Fruit fly (Drosophila melanogaster): ENCODE data around the gene eIF4E7.
A peak's percentile ranks its signal among the peaks of the same experiment; 100 is the strongest.

The eIF4E7 gene

DNA sequence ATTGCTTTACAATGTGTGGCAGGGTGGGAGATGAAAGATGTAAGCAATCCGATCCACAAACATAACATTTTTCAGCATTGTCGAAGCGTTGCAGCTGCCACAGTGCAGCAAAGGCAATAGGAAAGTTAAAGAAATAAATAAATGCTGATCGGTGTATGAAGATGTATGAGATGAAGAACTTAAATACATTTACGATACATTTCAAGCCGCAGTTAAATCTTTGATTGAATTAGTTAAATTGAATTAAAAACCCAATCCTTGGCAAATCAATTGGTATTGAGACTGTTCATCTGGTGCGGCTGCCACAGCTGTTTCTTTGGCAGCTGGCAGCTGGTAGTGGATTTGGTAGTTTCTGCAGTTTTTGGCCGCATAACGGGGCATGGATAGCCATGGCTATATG, 35.7 kb upstream of the eIF4E7 start:
- TF ChIP-seq Eip93F (GFP tag; optimal IDR thresholded peaks at IDR 0.05), result no peak
- TF ChIP-seq fkh (GFP tag; optimal IDR thresholded peaks at IDR 0.05), result no peak
- TF ChIP-seq Lpt (GFP tag; optimal IDR thresholded peaks at IDR 0.05), result peak; percentile 7
- TF ChIP-seq vri (GFP tag; optimal IDR thresholded peaks at IDR 0.05), result no peak
- TF ChIP-seq Hr4 (GFP tag; optimal IDR thresholded peaks at IDR 0.05), result peak; percentile 19
- peak; percentile 85 for TF ChIP-seq CG15336 (GFP tag; IDR thresholded peaks at IDR 0.05)
- TF ChIP-seq CG8119 (GFP tag; IDR thresholded peaks at IDR 0.05), result peak; percentile 82
- no peak for TF ChIP-seq CG6163 (GFP tag; IDR thresholded peaks at IDR 0.05)
- no peak for TF ChIP-seq topi (GFP tag; optimal IDR thresholded peaks at IDR 0.05)
- TF ChIP-seq CG11294 (GFP tag; IDR thresholded peaks at IDR 0.05), result 0 out of 2 replicates have a peak, but pooled peaks have one; percentile 25
- peak; percentile 78 for TF ChIP-seq eg (GFP tag; IDR thresholded peaks at IDR 0.05)
- TF ChIP-seq CG4318 (GFP tag; optimal IDR thresholded peaks at IDR 0.05), result peak; percentile 47
- TF ChIP-seq CG32006 (GFP tag; optimal IDR thresholded peaks at IDR 0.05), result peak; percentile 64
- peak; percentile 56 for TF ChIP-seq Gug (GFP tag; IDR thresholded peaks at IDR 0.05)

dm6 chrX:1191008-1191407, 28.8 kb upstream of the eIF4E7 start, which contains the start of gene CG11380:
CG11380 (plus strand) TSS chrX:1191308.
- peak; percentile 47 for TF ChIP-seq svp (GFP tag)
- TF ChIP-seq Eip93F (GFP tag; optimal IDR thresholded peaks at IDR 0.05), result no peak

dm6 chrX:1184478-1184877, 22.3 kb upstream of the eIF4E7 start, which contains the start of gene CG14626:
CG14626 (plus strand) TSS chrX:1184778.
- TF ChIP-seq vri (GFP tag; optimal IDR thresholded peaks at IDR 0.05) (no peak), CG6276 (GFP tag; optimal IDR thresholded peaks at IDR 0.05) (no peak), CG11762 (GFP tag; optimal IDR thresholded peaks at IDR 0.05; ENCODE audit: insufficient read depth) (no peak), CG1621 (tag; optimal IDR thresholded peaks at IDR 0.05) (no peak), dac (GFP tag; optimal IDR thresholded peaks at IDR 0.05) (no peak), CG4318 (GFP tag; optimal IDR thresholded peaks at IDR 0.05) (no peak), eg (GFP tag; IDR thresholded peaks at IDR 0.05) (no peak), Sox102F (GFP tag; optimal IDR thresholded peaks at IDR 0.05) (no peak), topi (GFP tag; optimal IDR thresholded peaks at IDR 0.05) (no peak), Sox14 (GFP tag; optimal IDR thresholded peaks at IDR 0.05) (no peak), Ets96B (tag; optimal IDR thresholded peaks at IDR 0.05) (no peak), svp (GFP tag) (no peak), Sox15 (GFP tag; optimal IDR thresholded peaks at IDR 0.05) (no peak), CG6792 (GFP tag; optimal IDR thresholded peaks at IDR 0.05) (no peak)

dm6 chrX:1183742-1184141, 21.6 kb upstream of the eIF4E7 start:
- TF ChIP-seq svp (GFP tag), result peak; percentile 16
- TF ChIP-seq dac (GFP tag; optimal IDR thresholded peaks at IDR 0.05), result no peak

DNA sequence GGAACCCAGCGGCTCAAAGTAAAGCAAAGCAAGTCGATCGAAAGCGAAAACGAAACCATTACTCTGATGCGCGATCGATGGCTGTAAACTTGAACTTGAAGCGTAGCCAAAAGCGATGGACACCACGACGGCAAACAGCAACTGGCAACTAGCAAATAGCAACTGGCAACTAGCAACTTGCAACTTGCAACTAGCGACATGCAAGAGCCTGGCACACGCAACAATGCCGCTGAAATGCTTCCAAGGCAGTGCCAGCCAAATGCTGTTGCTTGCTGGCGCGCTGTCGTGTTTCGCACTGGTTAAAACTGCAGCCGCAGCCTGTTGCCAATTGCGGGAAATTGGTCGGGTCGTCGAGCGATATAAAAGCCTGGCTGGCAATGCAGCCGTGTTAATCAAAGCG, 19.1 kb upstream of the eIF4E7 start, which contains the start of gene CG14627:
Gene CG14627 (plus strand): TSS at position 301 of the 400 bp plus-strand sequence.
- peak; percentile 11 for TF ChIP-seq Eip78C (GFP tag)
- TF ChIP-seq CG16779 (tag; optimal IDR thresholded peaks at IDR 0.05), result no peak

- TF ChIP-seq CG31627 (GFP tag; optimal IDR thresholded peaks at IDR 0.05) (no peak), eg (GFP tag; IDR thresholded peaks at IDR 0.05) (0 out of 3 replicates have a peak, but pooled peaks have one; percentile 13), CG6808 (GFP tag; optimal IDR thresholded peaks at IDR 0.05) (no peak), Met (GFP tag; optimal IDR thresholded peaks at IDR 0.05) (no peak), fkh (GFP tag; optimal IDR thresholded peaks at IDR 0.05) (no peak), achi (GFP tag; optimal IDR thresholded peaks at IDR 0.05) (no peak), Sox15 (GFP tag; optimal IDR thresholded peaks at IDR 0.05) (no peak), CG6276 (GFP tag; optimal IDR thresholded peaks at IDR 0.05) (peak; percentile 18), spab (GFP tag; optimal IDR thresholded peaks at IDR 0.05) (no peak), CG15336 (GFP tag; IDR thresholded peaks at IDR 0.05) (peak; percentile 46; the same call in 1 of the 2 replicates), CG8119 (GFP tag; IDR thresholded peaks at IDR 0.05) (peak; percentile 59; the same call in 2 of the 3 replicates), Hr4 (GFP tag; optimal IDR thresholded peaks at IDR 0.05) (peak; percentile 56), CG4318 (GFP tag; optimal IDR thresholded peaks at IDR 0.05) (peak; percentile 22), Sox14 (GFP tag; optimal IDR thresholded peaks at IDR 0.05) (no peak), CG32006 (GFP tag; optimal IDR thresholded peaks at IDR 0.05) (peak; percentile 44), CG3032 (tag; optimal IDR thresholded peaks at IDR 0.05) (no peak), Blimp-1 (GFP tag; optimal IDR thresholded peaks at IDR 0.05) (no peak)
These were observed 18.7 kb upstream of the eIF4E7 start for dm6 chrX:1180865-1181264.
